Worm (Caenorhabditis elegans) whole organism, L4/young adult: Measurements from ENCODE around the gene F46B6.5.

Experiments used
- W03F9.2 ChIP-seq: fragments of 150-350 bp; optimal IDR thresholded peaks from 2 replicates; lab custom pipeline; 2014; ENCODE audit warnings: missing biosample characterization, missing genetic modification characterization
- him-1 ChIP-seq: sonication (generic microtip); optimal IDR thresholded peaks from 2 replicates; lab custom pipeline; 2016; ENCODE audit warnings: missing genotype, missing genetic modification reagents, missing genetic modification characterization, missing compliant biosample characterization

DNA sequence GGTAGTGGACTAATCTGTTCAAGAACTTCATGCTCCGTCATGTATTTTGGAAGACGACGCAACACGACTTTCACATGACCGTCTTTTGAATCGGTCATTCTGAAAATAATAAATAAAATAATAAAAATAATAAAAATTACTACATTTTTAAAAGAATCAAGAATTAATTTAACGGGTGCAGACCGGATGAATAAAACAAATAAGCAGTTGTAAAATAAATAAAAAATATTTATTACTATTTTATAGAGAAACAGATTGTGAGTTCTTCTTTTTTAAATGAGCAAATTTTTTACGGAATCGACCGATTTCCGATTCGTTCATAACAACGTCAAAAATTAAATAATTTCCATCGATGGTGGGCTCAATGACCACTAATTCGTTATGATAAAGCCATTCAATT, 5.2 kb downstream of the F46B6.5 start, which contains the start of gene smg-4:
- no peak for TF ChIP-seq him-1 (tag; lab: Kevin White, UChicago)
- TF ChIP-seq W03F9.2 (tag; lab: Kevin White, UChicago): no peak
